Fruit fly (Drosophila melanogaster) whole organism, embryonic: ENCODE results near the gene caup.

Source experiments
- CG11093 ChIP-seq: fragments of 200-800 bp; sonication (Bioruptor generic); IDR thresholded peaks from 3 replicates; pipeline ENCODE4 v1.3.6; 2022; ENCODE audit warnings: missing biosample characterization, missing genetic modification characterization
- CG13287 ChIP-seq: fragments of 200-800 bp; sonication (Bioruptor generic); IDR thresholded peaks from 2 replicates; pipeline ENCODE4 v1.3.6; 2022; ENCODE audit warnings: missing biosample characterization, missing genetic modification characterization; ENCODE audit not compliant: partially characterized antibody
- CG13424 ChIP-seq: fragments of 200-800 bp; sonication (Bioruptor generic); optimal IDR thresholded peaks from 2 replicates; lab custom pipeline; 2019; ENCODE audit warnings: missing biosample characterization, mild to moderate bottlenecking, missing genetic modification characterization, moderate library complexity
- CG14050 ChIP-seq: fragments of 200-800 bp; sonication (Bioruptor generic); IDR thresholded peaks from 3 replicates; pipeline ENCODE4 v1.3.6; 2022; ENCODE audit warnings: missing biosample characterization, missing genetic modification characterization
- CG14710 ChIP-seq: fragments of 200-800 bp; sonication (Bioruptor generic); optimal IDR thresholded peaks from 3 replicates; lab custom pipeline; 2019; ENCODE audit warnings: missing biosample characterization, mild to moderate bottlenecking, missing genetic modification characterization, moderate library complexity
- CG2875 ChIP-seq: fragments of 200-800 bp; sonication (Bioruptor generic); optimal IDR thresholded peaks from 2 replicates; lab custom pipeline; 2017; ENCODE audit warnings: missing biosample characterization, mild to moderate bottlenecking, missing genetic modification characterization, missing genetic modification reagents
- CG6689 ChIP-seq: fragments of 200-800 bp; sonication (Bioruptor generic); IDR thresholded peaks from 2 replicates; pipeline ENCODE4 v1.3.6; 2022; ENCODE audit warnings: missing biosample characterization, missing genetic modification characterization
- CG6765 ChIP-seq: fragments of 200-800 bp; sonication (Bioruptor generic); optimal IDR thresholded peaks from 3 replicates; lab custom pipeline; 2017; ENCODE audit warnings: missing biosample characterization, mild to moderate bottlenecking, missing genetic modification characterization
- Dek ChIP-seq: fragments of 200-800 bp; sonication (Bioruptor generic); optimal IDR thresholded peaks from 3 replicates; lab custom pipeline; 2019; ENCODE audit warnings: missing biosample characterization, mild to moderate bottlenecking, missing genetic modification characterization, moderate library complexity
- HLH4C ChIP-seq: fragments of 200-800 bp; sonication (Bioruptor generic); IDR thresholded peaks from 3 replicates; pipeline ENCODE4 v1.3.6; 2022; ENCODE audit warnings: missing biosample characterization, missing genetic modification characterization; ENCODE audit not compliant: partially characterized antibody
- ase ChIP-seq: fragments of 200-800 bp; sonication (Bioruptor generic); IDR thresholded peaks from 3 replicates; pipeline ENCODE4 v1.3.6; 2022; ENCODE audit warnings: missing biosample characterization, missing genetic modification characterization
- btn ChIP-seq: fragments of 200-800 bp; sonication (Bioruptor generic); optimal IDR thresholded peaks from 2 replicates; lab custom pipeline; 2016; ENCODE audit warnings: missing biosample characterization, missing genetic modification characterization
- grau ChIP-seq: fragments of 200-800 bp; optimal IDR thresholded peaks from 3 replicates; lab custom pipeline; 2019; ENCODE audit warnings: missing biosample characterization, mild to moderate bottlenecking, missing genetic modification characterization, moderate library complexity
- ssp ChIP-seq: fragments of 200-800 bp; sonication (Bioruptor generic); IDR thresholded peaks from 2 replicates; pipeline ENCODE4 v1.3.6; 2022; ENCODE audit warnings: missing biosample characterization, missing genetic modification characterization

dm6 chr3L:12639608-12639967, 30.2 kb downstream of the caup start:
- TF ChIP-seq CG14710 (tag; lab: Kevin White, UChicago) (no peak), CG13424 (tag; lab: Kevin White, UChicago) (no peak), btn (no peak), CG2875 (GFP tag; lab: Kevin White, UChicago) (no peak), CG6765 (GFP tag; lab: Kevin White, UChicago) (no peak), ssp (no peak), CG13287 (GFP tag; lab: Robert Waterston, UW) (no peak), HLH4C (GFP tag; lab: Robert Waterston, UW) (no peak), grau (no peak), CG6689 (GFP tag; lab: Robert Waterston, UW) (no peak), ase (GFP tag; lab: Robert Waterston, UW) (no peak), Dek (tag; lab: Kevin White, UChicago) (no peak), CG14050 (GFP tag; lab: Robert Waterston, UW) (no peak), CG11093 (GFP tag; lab: Robert Waterston, UW) (no peak)
